Fruit fly (Drosophila melanogaster) whole organism, prepupa: Measurements from ENCODE around the gene Acp32CD.

ENCODE experiments used
- Blimp-1 ChIP-seq: fragments of 200-800 bp; sonication (Bioruptor generic); optimal IDR thresholded peaks from 3 replicates; lab custom pipeline; 2017; ENCODE audit warnings: missing biosample characterization, missing genetic modification characterization, mild to moderate bottlenecking, moderate library complexity, missing genetic modification reagents
- CG10631 ChIP-seq: fragments of 200-800 bp; sonication (Bioruptor generic); optimal IDR thresholded peaks from 2 replicates; lab custom pipeline; 2016; ENCODE audit warnings: missing biosample characterization, missing genetic modification characterization
- CG11294 ChIP-seq: fragments of 200-800 bp; sonication (Bioruptor generic); IDR thresholded peaks from 2 replicates; pipeline ENCODE4 v1.3.6; 2022; ENCODE audit warnings: missing biosample characterization, missing genetic modification characterization
- CG11762 ChIP-seq: fragments of 200-800 bp; sonication (Bioruptor generic); optimal IDR thresholded peaks from 3 replicates; lab custom pipeline; 2016; ENCODE audit warnings: missing biosample characterization, missing genetic modification characterization; ENCODE audit not compliant: insufficient read depth
- CG11902 ChIP-seq: fragments of 200-800 bp; sonication (Bioruptor generic); optimal IDR thresholded peaks from 3 replicates; lab custom pipeline; 2016; ENCODE audit warnings: missing biosample characterization, missing genetic modification characterization
- CG15336 ChIP-seq: fragments of 200-800 bp; sonication (Bioruptor generic); IDR thresholded peaks from 2 replicates; pipeline ENCODE4 v1.3.6; 2022; ENCODE audit warnings: missing biosample characterization, missing genetic modification characterization
- CG1621 ChIP-seq: fragments of 200-800 bp; sonication (Bioruptor generic); optimal IDR thresholded peaks from 3 replicates; lab custom pipeline; 2018; ENCODE audit warnings: missing biosample characterization, mild to moderate bottlenecking, missing genetic modification characterization
- CG16779 ChIP-seq: fragments of 200-800 bp; sonication (Bioruptor generic); optimal IDR thresholded peaks from 3 replicates; lab custom pipeline; 2017; ENCODE audit warnings: missing biosample characterization, mild to moderate bottlenecking, missing genetic modification characterization
- CG3032 ChIP-seq: fragments of 200-800 bp; optimal IDR thresholded peaks from 2 replicates; lab custom pipeline; 2019; ENCODE audit warnings: missing biosample characterization, mild to moderate bottlenecking, missing genetic modification characterization, moderate library complexity
- CG31627 ChIP-seq: fragments of 200-800 bp; sonication (Bioruptor generic); optimal IDR thresholded peaks from 3 replicates; lab custom pipeline; 2016; ENCODE audit warnings: missing biosample characterization, missing genetic modification characterization
- CG32006 ChIP-seq: fragments of 200-800 bp; sonication (Bioruptor generic); optimal IDR thresholded peaks from 3 replicates; lab custom pipeline; 2017; ENCODE audit warnings: missing biosample characterization, mild to moderate bottlenecking, missing genetic modification characterization
- CG34406 ChIP-seq: fragments of 200-800 bp; sonication (Bioruptor generic); optimal IDR thresholded peaks from 3 replicates; lab custom pipeline; 2016; ENCODE audit warnings: missing biosample characterization, missing genetic modification characterization
- CG4318 ChIP-seq: fragments of 200-800 bp; sonication (Bioruptor generic); optimal IDR thresholded peaks from 3 replicates; lab custom pipeline; 2017; ENCODE audit warnings: missing biosample characterization, mild to moderate bottlenecking, missing genetic modification characterization
- CG6276 ChIP-seq: fragments of 200-800 bp; sonication (Bioruptor generic); optimal IDR thresholded peaks from 2 replicates; lab custom pipeline; 2017; ENCODE audit warnings: missing biosample characterization, mild to moderate bottlenecking, missing genetic modification characterization
- CG6792 ChIP-seq: fragments of 200-800 bp; sonication (Bioruptor generic); optimal IDR thresholded peaks from 3 replicates; lab custom pipeline; 2016; ENCODE audit warnings: missing biosample characterization, missing genetic modification characterization
- CG6854 ChIP-seq: fragments of 200-800 bp; sonication (Bioruptor generic); optimal IDR thresholded peaks from 2 replicates; lab custom pipeline; 2017; ENCODE audit warnings: missing biosample characterization, mild to moderate bottlenecking, missing genetic modification characterization
- CG7368 ChIP-seq: fragments of 200-800 bp; sonication (Bioruptor generic); optimal IDR thresholded peaks from 3 replicates; lab custom pipeline; 2016; ENCODE audit warnings: missing biosample characterization, missing genetic modification characterization
- CG8119 ChIP-seq: fragments of 200-800 bp; sonication (Bioruptor generic); IDR thresholded peaks from 3 replicates; pipeline ENCODE4 v1.3.6; 2022; ENCODE audit warnings: missing biosample characterization, missing genetic modification characterization
- CG8632 ChIP-seq: fragments of 200-800 bp; sonication (Bioruptor generic); optimal IDR thresholded peaks from 3 replicates; lab custom pipeline; 2016; ENCODE audit warnings: missing biosample characterization, missing genetic modification characterization
- CG9139 ChIP-seq: fragments of 200-800 bp; sonication (Bioruptor generic); optimal IDR thresholded peaks from 3 replicates; lab custom pipeline; 2017; ENCODE audit warnings: missing biosample characterization, mild to moderate bottlenecking, missing genetic modification characterization
- Eip75B ChIP-seq: fragments of 200-800 bp; sonication (Bioruptor generic); optimal IDR thresholded peaks from 3 replicates; lab custom pipeline; 2016; ENCODE audit warnings: missing biosample characterization, missing genetic modification characterization
- Eip78C ChIP-seq: fragments of 200-800 bp; sonication (Bioruptor generic); peaks from one replicate; lab custom pipeline; 2016; ENCODE audit warnings: missing biosample characterization, missing genetic modification characterization
- Ets21C ChIP-seq: fragments of 200-800 bp; sonication (Bioruptor generic); optimal IDR thresholded peaks from 3 replicates; lab custom pipeline; 2016; ENCODE audit warnings: missing biosample characterization, missing genetic modification characterization
- Ets96B ChIP-seq: fragments of 200-800 bp; optimal IDR thresholded peaks from 2 replicates; lab custom pipeline; 2019; ENCODE audit warnings: missing biosample characterization, mild to moderate bottlenecking, missing genetic modification characterization, moderate library complexity
- Gug ChIP-seq: fragments of 200-800 bp; sonication (Bioruptor generic); IDR thresholded peaks from 2 replicates; pipeline ENCODE4 v1.3.6; 2022; ENCODE audit warnings: missing biosample characterization, missing genetic modification characterization
- Hr39 ChIP-seq: fragments of 200-800 bp; sonication (Bioruptor generic); optimal IDR thresholded peaks from 2 replicates; lab custom pipeline; 2016; ENCODE audit warnings: missing biosample characterization, missing genetic modification characterization
- Hr4 ChIP-seq: fragments of 200-800 bp; sonication (Bioruptor generic); optimal IDR thresholded peaks from 3 replicates; lab custom pipeline; 2016; ENCODE audit warnings: missing biosample characterization, missing genetic modification characterization
- Lpt ChIP-seq: fragments of 200-800 bp; sonication (Bioruptor generic); optimal IDR thresholded peaks from 3 replicates; lab custom pipeline; 2016; ENCODE audit warnings: missing biosample characterization, missing genetic modification characterization
- OdsH ChIP-seq: fragments of 200-800 bp; sonication (Bioruptor generic); optimal IDR thresholded peaks from 3 replicates; lab custom pipeline; 2016; ENCODE audit warnings: missing biosample characterization, missing genetic modification characterization
- Smox ChIP-seq: fragments of 200-800 bp; sonication (Bioruptor generic); optimal IDR thresholded peaks from 3 replicates; lab custom pipeline; 2016; ENCODE audit warnings: missing biosample characterization, missing genetic modification characterization
- achi ChIP-seq: fragments of 200-800 bp; sonication (Bioruptor generic); optimal IDR thresholded peaks from 3 replicates; lab custom pipeline; 2016; ENCODE audit warnings: missing biosample characterization, missing genetic modification characterization
- acj6 ChIP-seq: fragments of 200-800 bp; sonication (Bioruptor generic); optimal IDR thresholded peaks from 3 replicates; lab custom pipeline; 2016; ENCODE audit warnings: missing biosample characterization, missing genetic modification characterization
- cyc ChIP-seq: fragments of 200-800 bp; sonication (Bioruptor generic); optimal IDR thresholded peaks from 3 replicates; lab custom pipeline; 2016; ENCODE audit warnings: missing biosample characterization, missing genetic modification characterization
- dac ChIP-seq: fragments of 200-800 bp; sonication (Bioruptor generic); optimal IDR thresholded peaks from 2 replicates; lab custom pipeline; 2017; ENCODE audit warnings: missing biosample characterization, mild to moderate bottlenecking, missing genetic modification characterization
- dsx ChIP-seq: fragments of 200-800 bp; optimal IDR thresholded peaks from 3 replicates; lab custom pipeline; 2019; ENCODE audit warnings: missing biosample characterization, mild to moderate bottlenecking, missing genetic modification characterization, moderate library complexity; ENCODE audit not compliant: poor library complexity, severe bottlenecking
- eg ChIP-seq: fragments of 200-800 bp; sonication (Bioruptor generic); IDR thresholded peaks from 3 replicates; pipeline ENCODE4 v1.3.6; 2022; ENCODE audit warnings: missing biosample characterization, missing genetic modification characterization
- esn ChIP-seq: fragments of 200-800 bp; sonication (Bioruptor generic); optimal IDR thresholded peaks from 2 replicates; lab custom pipeline; 2016; ENCODE audit warnings: missing biosample characterization, mild to moderate bottlenecking, missing genetic modification characterization, moderate library complexity
- fd59A ChIP-seq: fragments of 200-800 bp; sonication (Bioruptor generic); optimal IDR thresholded peaks from 2 replicates; lab custom pipeline; 2017; ENCODE audit warnings: missing biosample characterization, mild to moderate bottlenecking, missing genetic modification characterization, missing genetic modification reagents
- lz ChIP-seq: fragments of 200-800 bp; sonication (Bioruptor generic); optimal IDR thresholded peaks from 3 replicates; lab custom pipeline; 2016; ENCODE audit warnings: missing biosample characterization, missing genetic modification characterization
- net ChIP-seq: fragments of 200-800 bp; sonication (Bioruptor generic); optimal IDR thresholded peaks from 3 replicates; lab custom pipeline; 2016; ENCODE audit warnings: missing biosample characterization, missing genetic modification characterization
- pdm3 ChIP-seq: fragments of 200-800 bp; sonication (Bioruptor generic); optimal IDR thresholded peaks from 3 replicates; lab custom pipeline; 2016; ENCODE audit warnings: missing biosample characterization, missing genetic modification characterization
- salr ChIP-seq, 2 experiments: fragments of 200-800 bp; sonication (Bioruptor generic); optimal IDR thresholded peaks; 3 replicates each; lab custom pipeline; 2016 to 2018; ENCODE audit warnings: missing biosample characterization in 2 of 2, missing genetic modification characterization in 2 of 2, mild to moderate bottlenecking in 1 of 2
- spab ChIP-seq: fragments of 200-800 bp; sonication (Bioruptor generic); optimal IDR thresholded peaks from 2 replicates; lab custom pipeline; 2017; ENCODE audit warnings: missing biosample characterization, mild to moderate bottlenecking, missing genetic modification characterization, missing genetic modification reagents
- ss ChIP-seq, 2 experiments: fragments of 200-800 bp; sonication (Bioruptor generic); optimal IDR thresholded peaks; 2 replicates in 1 of 2; 3 replicates in 1 of 2; lab custom pipeline; 2017 to 2018; ENCODE audit warnings: mild to moderate bottlenecking in 2 of 2, missing biosample characterization in 2 of 2, missing genetic modification characterization in 2 of 2, moderate library complexity in 1 of 2
- topi ChIP-seq: fragments of 200-800 bp; sonication (Bioruptor generic); optimal IDR thresholded peaks from 3 replicates; lab custom pipeline; 2016; ENCODE audit warnings: missing biosample characterization, missing genetic modification characterization
- vri ChIP-seq: fragments of 200-800 bp; sonication (Bioruptor generic); optimal IDR thresholded peaks from 3 replicates; lab custom pipeline; 2016; ENCODE audit warnings: missing biosample characterization, mild to moderate bottlenecking, missing genetic modification characterization

Gene Acp32CD

DNA sequence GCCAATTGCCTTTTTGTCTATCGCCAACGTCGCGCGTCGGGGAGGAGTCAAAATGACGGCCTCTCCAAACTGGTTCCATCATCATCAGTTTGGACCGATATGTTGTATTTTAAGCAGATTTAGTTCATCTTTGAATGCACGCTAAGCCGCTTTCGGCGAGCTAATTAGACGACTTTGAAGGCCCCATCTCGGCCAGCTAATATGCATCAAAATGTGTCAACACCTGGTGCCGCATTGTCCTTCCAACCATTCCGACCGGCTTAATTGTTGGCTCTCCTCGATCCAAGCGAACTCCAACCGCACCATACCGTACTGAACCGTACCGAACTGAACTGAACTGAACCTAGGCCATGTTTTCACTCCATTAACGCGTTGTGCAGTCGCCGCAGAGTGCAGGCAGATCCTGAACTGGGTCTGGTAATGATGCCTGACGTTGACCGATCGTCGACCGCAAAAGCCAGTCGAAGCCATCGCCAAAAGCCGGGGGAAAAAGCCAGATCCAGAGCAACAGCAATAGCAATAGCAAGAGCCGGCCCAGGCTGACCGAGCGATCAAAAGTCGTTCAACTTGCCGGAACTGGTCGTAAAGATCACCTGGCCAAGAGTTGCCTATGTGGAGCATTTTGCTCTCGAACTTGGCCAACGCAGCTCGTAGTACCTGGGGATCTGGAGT is 12.5 kb downstream of the Acp32CD start:
- TF ChIP-seq Gug (GFP tag; lab: Robert Waterston, UW) (no peak), CG15336 (GFP tag; lab: Robert Waterston, UW) (no peak), CG11902 (GFP tag; lab: Kevin White, UChicago) (no peak), Lpt (GFP tag; lab: Kevin White, UChicago) (no peak), CG8632 (GFP tag; lab: Kevin White, UChicago) (no peak), fd59A (no peak), Ets96B (no peak), CG9139 (no peak), salr (GFP tag; optimal IDR thresholded peaks at IDR 0.05; lab: Kevin White, UChicago) (no peak), dac (GFP tag; lab: Kevin White, UChicago) (no peak), esn (GFP tag; lab: Kevin White, UChicago) (no peak), cyc (GFP tag; lab: Kevin White, UChicago) (no peak), CG7368 (GFP tag; lab: Kevin White, UChicago) (no peak), Eip78C (GFP tag; lab: Kevin White, UChicago) (no peak)

- TF ChIP-seq CG34406 (GFP tag; lab: Kevin White, UChicago) (no peak), CG11762 (GFP tag; lab: Kevin White, UChicago) (no peak), lz (GFP tag; lab: Kevin White, UChicago) (no peak), CG7368 (GFP tag; lab: Kevin White, UChicago) (no peak), esn (GFP tag; lab: Kevin White, UChicago) (no peak), CG32006 (peak; percentile 60), topi (GFP tag; lab: Kevin White, UChicago) (no peak), CG16779 (peak; percentile 35), spab (GFP tag; lab: Kevin White, UChicago) (no peak), Hr4 (GFP tag; lab: Kevin White, UChicago) (peak; percentile 7), Lpt (GFP tag; lab: Kevin White, UChicago) (peak; percentile 30), CG3032 (no peak), eg (GFP tag; lab: Robert Waterston, UW) (peak; percentile 79), CG31627 (no peak), CG10631 (peak; percentile 43), OdsH (GFP tag; lab: Kevin White, UChicago) (peak; percentile 32), CG1621 (tag; lab: Kevin White, UChicago) (no peak), CG6854 (GFP tag; lab: Kevin White, UChicago) (no peak), Ets21C (no peak), CG6792 (GFP tag; lab: Kevin White, UChicago) (no peak), Eip78C (GFP tag; lab: Kevin White, UChicago) (peak; percentile 69), CG11294 (GFP tag; lab: Robert Waterston, UW) (no peak; the same call in 1 of the 2 replicates), CG9139 (peak; percentile 24), dsx (GFP tag; lab: Kevin White, UChicago) (peak; percentile 51), fd59A (no peak), CG4318 (GFP tag; lab: Kevin White, UChicago) (no peak), net (no peak), achi (peak; percentile 13), salr (GFP tag; optimal IDR thresholded peaks at IDR 0.05; lab: Kevin White, UChicago) (peak in 1 of 2 experiments; percentile 41), dac (GFP tag; lab: Kevin White, UChicago) (peak; percentile 5), CG8632 (GFP tag; lab: Kevin White, UChicago) (no peak), acj6 (GFP tag; lab: Kevin White, UChicago) (no peak), Blimp-1 (GFP tag; lab: Kevin White, UChicago) (no peak), vri (GFP tag; lab: Kevin White, UChicago) (no peak), CG6276 (peak; percentile 87), Smox (no peak), CG8119 (GFP tag; lab: Robert Waterston, UW) (peak; percentile 70), Eip75B (GFP tag; lab: Kevin White, UChicago) (no peak), cyc (GFP tag; lab: Kevin White, UChicago) (no peak), CG15336 (GFP tag; lab: Robert Waterston, UW) (peak; percentile 73), pdm3 (GFP tag; lab: Kevin White, UChicago) (no peak), Hr39 (no peak), CG11902 (GFP tag; lab: Kevin White, UChicago) (no peak), ss (GFP tag; optimal IDR thresholded peaks at IDR 0.05; lab: Kevin White, UChicago) (peak; percentile 32 to 75)
Measured at dm6 chr2L:11032285-11032970, 17.0 kb downstream of the Acp32CD start.
